Worm (Caenorhabditis elegans) whole organism, L1 larva: ENCODE measurements around the gene gst-9.

Source experiments
- C04F5.9 ChIP-seq: sonication (generic microtip); optimal IDR thresholded peaks from 2 replicates; lab custom pipeline; 2016; ENCODE audit warnings: missing genetic modification characterization, missing compliant biosample characterization
- C16A3.4 ChIP-seq: fragments of 150-350 bp; optimal IDR thresholded peaks from 2 replicates; lab custom pipeline; 2014; ENCODE audit warnings: missing biosample characterization, missing genetic modification characterization
- C34B4.2 ChIP-seq: sonication (generic microtip); optimal IDR thresholded peaks from 2 replicates; lab custom pipeline; 2017; ENCODE audit warnings: mild to moderate bottlenecking, missing genetic modification characterization, missing compliant biosample characterization
- Y116A8C.19 ChIP-seq: sonication (generic microtip); optimal IDR thresholded peaks from 2 replicates; lab custom pipeline; 2016; ENCODE audit warnings: missing compliant biosample characterization, missing genetic modification characterization, borderline replicate concordance
- aha-1 ChIP-seq: fragments of 150-350 bp; optimal IDR thresholded peaks from 2 replicates; lab custom pipeline; 2014; ENCODE audit warnings: missing biosample characterization, missing genetic modification characterization
- ama-1 ChIP-seq: fragments of 150-350 bp; optimal IDR thresholded peaks from 2 replicates; lab custom pipeline; 2014
- blmp-1 ChIP-seq: fragments of 150-350 bp; optimal IDR thresholded peaks from 2 replicates; lab custom pipeline; 2014; ENCODE audit warnings: missing biosample characterization, missing genetic modification characterization
- ceh-63 ChIP-seq: fragments of 200-800 bp; sonication (Bioruptor generic); optimal IDR thresholded peaks from 2 replicates; lab custom pipeline; 2018; ENCODE audit warnings: mild to moderate bottlenecking, missing genetic modification characterization, missing compliant biosample characterization
- ceh-82 ChIP-seq, 3 experiments: fragments of 150-350 bp in 1 of 3; sonication (generic microtip) in 2 of 3; optimal IDR thresholded peaks; 2 replicates each; lab custom pipeline; 2014 to 2017; ENCODE audit warnings: missing biosample characterization in 3 of 3, missing genetic modification characterization in 3 of 3
- ceh-88 ChIP-seq: fragments of 200-800 bp; sonication (Bioruptor generic); IDR thresholded peaks from 2 replicates; pipeline ENCODE4 v1.3.6; 2022; ENCODE audit warnings: missing genetic modification characterization, missing compliant biosample characterization
- dpl-1 ChIP-seq, 3 experiments: fragments of 150-350 bp in 2 of 3; sonication (generic microtip) in 1 of 3; optimal IDR thresholded peaks; 2 replicates each; lab custom pipeline; 2014 to 2017; ENCODE audit warnings: missing biosample characterization in 3 of 3, missing genetic modification characterization in 3 of 3, missing genetic modification reagents in 3 of 3
- dsc-1 ChIP-seq: sonication (generic microtip); optimal IDR thresholded peaks from 2 replicates; lab custom pipeline; 2016; ENCODE audit warnings: mild to moderate bottlenecking, missing genetic modification characterization, missing compliant biosample characterization
- efl-1 ChIP-seq, 4 experiments: fragments of 150-350 bp; optimal IDR thresholded peaks in 3 of 4; peaks in 1 of 4; 1 replicate in 1 of 4; 2 replicates in 3 of 4; lab custom pipeline; 2014; ENCODE audit warnings: missing biosample characterization in 2 of 4, missing genetic modification characterization in 2 of 4, missing genetic modification reagents in 2 of 4
- efl-3 ChIP-seq: fragments of 200-800 bp; sonication (Bioruptor generic); optimal IDR thresholded peaks from 2 replicates; lab custom pipeline; 2018; ENCODE audit warnings: mild to moderate bottlenecking, missing genetic modification characterization, missing compliant biosample characterization
- egl-27 ChIP-seq, 2 experiments: fragments of 150-350 bp in 1 of 2; sonication (generic microtip); optimal IDR thresholded peaks; 3 replicates each; lab custom pipeline; 2017 to 2018; ENCODE audit warnings: missing biosample characterization in 2 of 2, missing genetic modification characterization in 2 of 2, missing genetic modification reagents in 2 of 2
- elt-2 ChIP-seq: sonication (generic microtip); optimal IDR thresholded peaks from 2 replicates; lab custom pipeline; 2016; ENCODE audit warnings: missing genetic modification characterization, mild to moderate bottlenecking, inconsistent platforms, missing compliant biosample characterization, missing genetic modification reagents
- ets-5 ChIP-seq: fragments of 200-800 bp; sonication (Bioruptor generic); IDR thresholded peaks from 2 replicates; pipeline ENCODE4 v1.3.6; 2022; ENCODE audit warnings: missing genetic modification characterization, missing compliant biosample characterization
- fos-1 ChIP-seq: fragments of 150-350 bp; optimal IDR thresholded peaks from 2 replicates; lab custom pipeline; 2014; ENCODE audit warnings: missing biosample characterization, missing genetic modification characterization
- hpl-2 ChIP-seq: fragments of 150-350 bp; optimal IDR thresholded peaks from 2 replicates; lab custom pipeline; 2014; ENCODE audit warnings: missing biosample characterization, missing genetic modification reagents, missing genetic modification characterization
- irx-1 ChIP-seq: sonication (generic microtip); optimal IDR thresholded peaks from 2 replicates; lab custom pipeline; 2016; ENCODE audit warnings: missing genetic modification characterization, missing compliant biosample characterization
- jun-1 ChIP-seq: fragments of 150-350 bp; optimal IDR thresholded peaks from 2 replicates; lab custom pipeline; 2014; ENCODE audit warnings: missing biosample characterization, missing genetic modification reagents, missing genetic modification characterization
- lin-13 ChIP-seq: fragments of 150-350 bp; optimal IDR thresholded peaks from 2 replicates; lab custom pipeline; 2014; ENCODE audit warnings: missing biosample characterization, missing genetic modification reagents, missing genetic modification characterization
- lin-14 ChIP-seq: fragments of 200-800 bp; sonication (Bioruptor generic); optimal IDR thresholded peaks from 2 replicates; lab custom pipeline; 2018; ENCODE audit warnings: mild to moderate bottlenecking, missing genetic modification characterization, moderate library complexity, missing compliant biosample characterization
- lir-3 ChIP-seq: sonication (generic microtip); optimal IDR thresholded peaks from 2 replicates; lab custom pipeline; 2016; ENCODE audit warnings: mild to moderate bottlenecking, missing genetic modification characterization, moderate library complexity, missing compliant biosample characterization; ENCODE audit not compliant: poor library complexity
- lsy-2 ChIP-seq, 2 experiments: fragments of 150-350 bp; optimal IDR thresholded peaks; 2 replicates each; lab custom pipeline; 2014; ENCODE audit warnings: missing biosample characterization in 2 of 2, missing genetic modification characterization in 2 of 2
- mdl-1 ChIP-seq, 2 experiments: fragments of 150-350 bp; optimal IDR thresholded peaks; 2 replicates each; lab custom pipeline; 2014 to 2017; ENCODE audit warnings: missing biosample characterization in 2 of 2, missing genetic modification characterization in 2 of 2, inconsistent platforms in 1 of 2
- nhr-11 ChIP-seq: fragments of 150-350 bp; optimal IDR thresholded peaks from 2 replicates; lab custom pipeline; 2014; ENCODE audit warnings: missing biosample characterization, missing genetic modification characterization
- nhr-12 ChIP-seq: sonication (generic microtip); optimal IDR thresholded peaks from 2 replicates; lab custom pipeline; 2017; ENCODE audit warnings: missing biosample characterization, missing genetic modification characterization
- nhr-20 ChIP-seq: sonication (generic microtip); optimal IDR thresholded peaks from 2 replicates; lab custom pipeline; 2016; ENCODE audit warnings: mild to moderate bottlenecking, missing genetic modification characterization, missing compliant biosample characterization
- nhr-237 ChIP-seq: fragments of 150-350 bp; optimal IDR thresholded peaks from 2 replicates; lab custom pipeline; 2014; ENCODE audit warnings: missing biosample characterization, missing genetic modification characterization
- nhr-28 ChIP-seq: fragments of 150-350 bp; optimal IDR thresholded peaks from 2 replicates; lab custom pipeline; 2014; ENCODE audit warnings: missing biosample characterization, missing genetic modification characterization
- nhr-47 ChIP-seq: sonication (generic microtip); optimal IDR thresholded peaks from 2 replicates; lab custom pipeline; 2016; ENCODE audit warnings: mild to moderate bottlenecking, missing genetic modification characterization, moderate library complexity, missing compliant biosample characterization
- nhr-71 ChIP-seq: sonication (generic microtip); optimal IDR thresholded peaks from 2 replicates; lab custom pipeline; 2016; ENCODE audit warnings: mild to moderate bottlenecking, missing genetic modification characterization, moderate library complexity, missing compliant biosample characterization
- nhr-77 ChIP-seq: fragments of 150-350 bp; optimal IDR thresholded peaks from 2 replicates; lab custom pipeline; 2014; ENCODE audit warnings: missing biosample characterization, missing genetic modification characterization
- nhr-84 ChIP-seq: sonication (generic microtip); optimal IDR thresholded peaks from 2 replicates; lab custom pipeline; 2017; ENCODE audit warnings: missing biosample characterization, missing genetic modification characterization
- nhr-85 ChIP-seq: sonication (generic microtip); peaks from one replicate; lab custom pipeline; 2016; ENCODE audit warnings: missing genetic modification characterization, inconsistent platforms, missing compliant biosample characterization
- nhr-90 ChIP-seq: sonication (generic microtip); optimal IDR thresholded peaks from 2 replicates; lab custom pipeline; 2016; ENCODE audit warnings: mild to moderate bottlenecking, missing genetic modification characterization, missing compliant biosample characterization; ENCODE audit not compliant: poor library complexity
- pax-3 ChIP-seq: fragments of 200-800 bp; sonication (Bioruptor generic); optimal IDR thresholded peaks from 2 replicates; lab custom pipeline; 2018; ENCODE audit warnings: mild to moderate bottlenecking, missing genetic modification characterization, moderate library complexity, missing compliant biosample characterization
- pqm-1 ChIP-seq: sonication (generic microtip); optimal IDR thresholded peaks from 3 replicates; lab custom pipeline; 2017; ENCODE audit warnings: missing biosample characterization, missing genetic modification characterization
- rnt-1 ChIP-seq: sonication (generic microtip); optimal IDR thresholded peaks from 2 replicates; lab custom pipeline; 2016; ENCODE audit warnings: mild to moderate bottlenecking, missing genetic modification characterization, moderate library complexity, missing compliant biosample characterization
- skn-1 ChIP-seq: fragments of 150-350 bp; optimal IDR thresholded peaks from 2 replicates; lab custom pipeline; 2014; ENCODE audit warnings: missing biosample characterization, missing genetic modification characterization
- snu-23 ChIP-seq: sonication (generic microtip); optimal IDR thresholded peaks from 2 replicates; lab custom pipeline; 2016; ENCODE audit warnings: missing genetic modification characterization, missing compliant biosample characterization
- sox-4 ChIP-seq: sonication (generic microtip); optimal IDR thresholded peaks from 2 replicates; lab custom pipeline; 2016; ENCODE audit warnings: missing genetic modification characterization, missing compliant biosample characterization
- tbx-2 ChIP-seq: sonication (generic microtip); optimal IDR thresholded peaks from 2 replicates; lab custom pipeline; 2016; ENCODE audit warnings: missing genetic modification characterization, missing compliant biosample characterization
- unc-130 ChIP-seq: fragments of 150-350 bp; optimal IDR thresholded peaks from 2 replicates; lab custom pipeline; 2017; ENCODE audit warnings: missing biosample characterization, missing genetic modification characterization, inconsistent platforms
- unc-30 ChIP-seq: sonication (generic microtip); optimal IDR thresholded peaks from 2 replicates; lab custom pipeline; 2017; ENCODE audit warnings: missing biosample characterization, missing genetic modification characterization
- unc-62 ChIP-seq: fragments of 150-350 bp; optimal IDR thresholded peaks from 2 replicates; lab custom pipeline; 2014; ENCODE audit warnings: missing biosample characterization, missing genetic modification reagents, missing genetic modification characterization
- vab-15 ChIP-seq: sonication (generic microtip); optimal IDR thresholded peaks from 2 replicates; lab custom pipeline; 2017; ENCODE audit warnings: missing genotype, mild to moderate bottlenecking, missing genetic modification characterization, missing compliant biosample characterization
- xbp-1 ChIP-seq: sonication (generic microtip); optimal IDR thresholded peaks from 2 replicates; lab custom pipeline; 2016; ENCODE audit warnings: missing genetic modification characterization, missing compliant biosample characterization
- zip-4 ChIP-seq: fragments of 200-800 bp; sonication (Bioruptor generic); optimal IDR thresholded peaks from 2 replicates; lab custom pipeline; 2018; ENCODE audit warnings: mild to moderate bottlenecking, missing genetic modification characterization, moderate library complexity, missing compliant biosample characterization
- ztf-11 ChIP-seq, 2 experiments: sonication (generic microtip); optimal IDR thresholded peaks; 2 replicates each; lab custom pipeline; 2016 to 2017; ENCODE audit warnings: missing genetic modification characterization in 2 of 2, missing biosample characterization in 1 of 2, missing compliant biosample characterization in 1 of 2

The gst-9 gene

ce11 chrII:4941541-4942206 is 50.3 kb downstream of the gst-9 start, which contains the start of gene ZK546.19:
TSS of gene ZK546.19 (plus strand) at chrII:4941726.
- TF ChIP-seq ceh-63 (GFP tag; lab: Kevin White, UChicago) (no peak), dsc-1 (tag; lab: Kevin White, UChicago) (no peak), C16A3.4 (peak; percentile 31), nhr-47 (tag; lab: Kevin White, UChicago) (no peak), unc-62 (GFP tag; lab: Kevin White, UChicago) (no peak), fos-1 (no peak), nhr-85 (tag; lab: Kevin White, UChicago) (peak; percentile 60), zip-4 (GFP tag; lab: Kevin White, UChicago) (no peak), nhr-71 (tag; lab: Kevin White, UChicago) (peak; percentile 39), Y116A8C.19 (no peak), egl-27 (tag; optimal IDR thresholded peaks at IDR 0.05; lab: Kevin White, UChicago) (no peak), nhr-12 (tag; lab: Kevin White, UChicago) (no peak), sox-4 (no peak), nhr-20 (tag; lab: Kevin White, UChicago) (no peak), xbp-1 (tag; lab: Kevin White, UChicago) (no peak), rnt-1 (tag; lab: Kevin White, UChicago) (no peak), hpl-2 (GFP tag; lab: Kevin White, UChicago) (no peak), unc-30 (tag; lab: Kevin White, UChicago) (no peak), nhr-237 (tag; lab: Kevin White, UChicago) (no peak), lin-14 (GFP tag; lab: Kevin White, UChicago) (peak; percentile 69), skn-1 (no peak), mdl-1 (tag; optimal IDR thresholded peaks at IDR 0.05; lab: Kevin White, UChicago) (no peak), ceh-88 (GFP tag; lab: Robert Waterston, UW) (no peak), dpl-1 (GFP tag; optimal IDR thresholded peaks at IDR 0.05; lab: Kevin White, UChicago) (no peak), nhr-90 (tag; lab: Kevin White, UChicago) (no peak), efl-1 (optimal IDR thresholded peaks at IDR 0.05; lab: Kevin White, UChicago) (no peak), efl-1 (GFP tag; optimal IDR thresholded peaks at IDR 0.05 in 1 of 2; lab: Kevin White, UChicago) (no peak), lir-3 (no peak), aha-1 (tag; lab: Kevin White, UChicago) (no peak), irx-1 (no peak), lsy-2 (tag; optimal IDR thresholded peaks at IDR 0.05; lab: Kevin White, UChicago) (peak in 1 of 2 experiments; percentile 15), efl-3 (GFP tag; lab: Kevin White, UChicago) (no peak), unc-130 (tag; lab: Kevin White, UChicago) (no peak), nhr-77 (tag; lab: Kevin White, UChicago) (no peak), C34B4.2 (no peak), snu-23 (GFP tag; lab: Kevin White, UChicago) (no peak), elt-2 (tag; lab: Kevin White, UChicago) (peak; percentile 39), jun-1 (no peak), pax-3 (tag; lab: Kevin White, UChicago) (no peak), lin-13 (GFP tag; lab: Kevin White, UChicago) (no peak), ceh-82 (tag; optimal IDR thresholded peaks at IDR 0.05; lab: Kevin White, UChicago) (no peak), blmp-1 (tag; lab: Kevin White, UChicago) (peak; percentile 49), ama-1 (lab: Kevin White, UChicago) (no peak), nhr-84 (tag; lab: Kevin White, UChicago) (no peak), pqm-1 (tag; lab: Kevin White, UChicago) (no peak), nhr-28 (tag; lab: Kevin White, UChicago) (no peak), vab-15 (tag; lab: Kevin White, UChicago) (no peak), nhr-11 (tag; lab: Kevin White, UChicago) (no peak), tbx-2 (tag; lab: Kevin White, UChicago) (no peak), C04F5.9 (tag; lab: Kevin White, UChicago) (no peak), ets-5 (GFP tag; lab: Robert Waterston, UW) (no peak), ztf-11 (tag; optimal IDR thresholded peaks at IDR 0.05; lab: Kevin White, UChicago) (no peak)
